Fruit fly (Drosophila melanogaster): ENCODE results near the gene dpy.
A peak's percentile ranks its signal among the peaks of the same experiment; 100 is the strongest.

dm6 chr2L:4650752-4651453 is 36.8 kb upstream of the dpy start, which contains the start of gene CG3355:
- TF ChIP-seq vri (GFP tag; optimal IDR thresholded peaks at IDR 0.05) (no peak), dac (GFP tag; optimal IDR thresholded peaks at IDR 0.05) (no peak), svp (GFP tag) (peak; percentile 81), OdsH (GFP tag; optimal IDR thresholded peaks at IDR 0.05) (no peak), Hr39 (GFP tag; optimal IDR thresholded peaks at IDR 0.05) (peak; percentile 40), Gug (GFP tag; IDR thresholded peaks at IDR 0.05) (no peak), topi (GFP tag; optimal IDR thresholded peaks at IDR 0.05) (peak; percentile 18), CG4318 (GFP tag; optimal IDR thresholded peaks at IDR 0.05) (no peak), CG8119 (GFP tag; IDR thresholded peaks at IDR 0.05) (no peak)

Data from whole organism, prepupa.